Fruit fly (Drosophila melanogaster) whole organism, prepupa: Measurements from ENCODE around the gene CG31077.

Experiments
- CG10669 ChIP-seq: fragments of 200-800 bp; sonication (Bioruptor generic); optimal IDR thresholded peaks from 3 replicates; lab custom pipeline; 2018; ENCODE audit warnings: missing biosample characterization, mild to moderate bottlenecking, missing genetic modification characterization, moderate library complexity
- CG11294 ChIP-seq: fragments of 200-800 bp; sonication (Bioruptor generic); IDR thresholded peaks from 2 replicates; pipeline ENCODE4 v1.3.6; 2022; ENCODE audit warnings: missing biosample characterization, missing genetic modification characterization
- CG11762 ChIP-seq: fragments of 200-800 bp; sonication (Bioruptor generic); optimal IDR thresholded peaks from 3 replicates; lab custom pipeline; 2016; ENCODE audit warnings: missing biosample characterization, missing genetic modification characterization; ENCODE audit not compliant: insufficient read depth
- CG15336 ChIP-seq: fragments of 200-800 bp; sonication (Bioruptor generic); IDR thresholded peaks from 2 replicates; pipeline ENCODE4 v1.3.6; 2022; ENCODE audit warnings: missing biosample characterization, missing genetic modification characterization
- CG1621 ChIP-seq: fragments of 200-800 bp; sonication (Bioruptor generic); optimal IDR thresholded peaks from 3 replicates; lab custom pipeline; 2018; ENCODE audit warnings: missing biosample characterization, mild to moderate bottlenecking, missing genetic modification characterization
- CG3032 ChIP-seq: fragments of 200-800 bp; optimal IDR thresholded peaks from 2 replicates; lab custom pipeline; 2019; ENCODE audit warnings: missing biosample characterization, mild to moderate bottlenecking, missing genetic modification characterization, moderate library complexity
- CG31627 ChIP-seq: fragments of 200-800 bp; sonication (Bioruptor generic); optimal IDR thresholded peaks from 3 replicates; lab custom pipeline; 2016; ENCODE audit warnings: missing biosample characterization, missing genetic modification characterization
- CG32006 ChIP-seq: fragments of 200-800 bp; sonication (Bioruptor generic); optimal IDR thresholded peaks from 3 replicates; lab custom pipeline; 2017; ENCODE audit warnings: missing biosample characterization, mild to moderate bottlenecking, missing genetic modification characterization
- CG3919 ChIP-seq: fragments of 200-800 bp; sonication (Bioruptor generic); optimal IDR thresholded peaks from 3 replicates; lab custom pipeline; 2016; ENCODE audit warnings: missing biosample characterization, missing genetic modification characterization
- CG6163 ChIP-seq: fragments of 200-800 bp; sonication (Bioruptor generic); IDR thresholded peaks from 3 replicates; pipeline ENCODE4 v1.3.6; 2022; ENCODE audit warnings: missing biosample characterization, missing genetic modification characterization
- CG6276 ChIP-seq: fragments of 200-800 bp; sonication (Bioruptor generic); optimal IDR thresholded peaks from 2 replicates; lab custom pipeline; 2017; ENCODE audit warnings: missing biosample characterization, mild to moderate bottlenecking, missing genetic modification characterization
- CG6792 ChIP-seq: fragments of 200-800 bp; sonication (Bioruptor generic); optimal IDR thresholded peaks from 3 replicates; lab custom pipeline; 2016; ENCODE audit warnings: missing biosample characterization, missing genetic modification characterization
- CG6808 ChIP-seq: fragments of 200-800 bp; sonication (Bioruptor generic); optimal IDR thresholded peaks from 3 replicates; lab custom pipeline; 2017; ENCODE audit warnings: missing biosample characterization, missing genetic modification characterization, mild to moderate bottlenecking, moderate library complexity, missing genetic modification reagents
- Eip75B ChIP-seq: fragments of 200-800 bp; sonication (Bioruptor generic); optimal IDR thresholded peaks from 3 replicates; lab custom pipeline; 2016; ENCODE audit warnings: missing biosample characterization, missing genetic modification characterization
- Eip78C ChIP-seq: fragments of 200-800 bp; sonication (Bioruptor generic); peaks from one replicate; lab custom pipeline; 2016; ENCODE audit warnings: missing biosample characterization, missing genetic modification characterization
- Eip93F ChIP-seq: fragments of 200-800 bp; sonication (Bioruptor generic); optimal IDR thresholded peaks from 2 replicates; lab custom pipeline; 2016; ENCODE audit warnings: missing biosample characterization, mild to moderate bottlenecking, missing genetic modification characterization
- Ets21C ChIP-seq: fragments of 200-800 bp; sonication (Bioruptor generic); optimal IDR thresholded peaks from 3 replicates; lab custom pipeline; 2016; ENCODE audit warnings: missing biosample characterization, missing genetic modification characterization
- Ets96B ChIP-seq: fragments of 200-800 bp; optimal IDR thresholded peaks from 2 replicates; lab custom pipeline; 2019; ENCODE audit warnings: missing biosample characterization, mild to moderate bottlenecking, missing genetic modification characterization, moderate library complexity
- Gug ChIP-seq: fragments of 200-800 bp; sonication (Bioruptor generic); IDR thresholded peaks from 2 replicates; pipeline ENCODE4 v1.3.6; 2022; ENCODE audit warnings: missing biosample characterization, missing genetic modification characterization
- Hr4 ChIP-seq: fragments of 200-800 bp; sonication (Bioruptor generic); optimal IDR thresholded peaks from 3 replicates; lab custom pipeline; 2016; ENCODE audit warnings: missing biosample characterization, missing genetic modification characterization
- Met ChIP-seq: fragments of 200-800 bp; sonication (Bioruptor generic); optimal IDR thresholded peaks from 3 replicates; lab custom pipeline; 2016; ENCODE audit warnings: missing biosample characterization, missing genetic modification characterization
- Sox102F ChIP-seq: fragments of 200-800 bp; sonication (Bioruptor generic); optimal IDR thresholded peaks from 2 replicates; lab custom pipeline; 2016; ENCODE audit warnings: missing biosample characterization, mild to moderate bottlenecking, missing genetic modification characterization
- Sox14 ChIP-seq: fragments of 200-800 bp; sonication (Bioruptor generic); optimal IDR thresholded peaks from 3 replicates; lab custom pipeline; 2016; ENCODE audit warnings: missing biosample characterization, missing genetic modification characterization
- achi ChIP-seq: fragments of 200-800 bp; sonication (Bioruptor generic); optimal IDR thresholded peaks from 3 replicates; lab custom pipeline; 2016; ENCODE audit warnings: missing biosample characterization, missing genetic modification characterization
- acj6 ChIP-seq: fragments of 200-800 bp; sonication (Bioruptor generic); optimal IDR thresholded peaks from 3 replicates; lab custom pipeline; 2016; ENCODE audit warnings: missing biosample characterization, missing genetic modification characterization
- dsx ChIP-seq: fragments of 200-800 bp; optimal IDR thresholded peaks from 3 replicates; lab custom pipeline; 2019; ENCODE audit warnings: missing biosample characterization, mild to moderate bottlenecking, missing genetic modification characterization, moderate library complexity; ENCODE audit not compliant: poor library complexity, severe bottlenecking
- eg ChIP-seq: fragments of 200-800 bp; sonication (Bioruptor generic); IDR thresholded peaks from 3 replicates; pipeline ENCODE4 v1.3.6; 2022; ENCODE audit warnings: missing biosample characterization, missing genetic modification characterization
- esn ChIP-seq: fragments of 200-800 bp; sonication (Bioruptor generic); optimal IDR thresholded peaks from 2 replicates; lab custom pipeline; 2016; ENCODE audit warnings: missing biosample characterization, mild to moderate bottlenecking, missing genetic modification characterization, moderate library complexity
- fd85E ChIP-seq: fragments of 200-800 bp; sonication (Bioruptor generic); optimal IDR thresholded peaks from 3 replicates; lab custom pipeline; 2016; ENCODE audit warnings: missing biosample characterization, missing genetic modification characterization
- fkh ChIP-seq: fragments of 200-800 bp; sonication (Bioruptor generic); optimal IDR thresholded peaks from 3 replicates; lab custom pipeline; 2017; ENCODE audit warnings: missing biosample characterization, mild to moderate bottlenecking, missing genetic modification characterization, moderate library complexity
- pdm3 ChIP-seq: fragments of 200-800 bp; sonication (Bioruptor generic); optimal IDR thresholded peaks from 3 replicates; lab custom pipeline; 2016; ENCODE audit warnings: missing biosample characterization, missing genetic modification characterization
- salr ChIP-seq, 2 experiments: fragments of 200-800 bp; sonication (Bioruptor generic); optimal IDR thresholded peaks; 3 replicates each; lab custom pipeline; 2016 to 2018; ENCODE audit warnings: missing biosample characterization in 2 of 2, missing genetic modification characterization in 2 of 2, mild to moderate bottlenecking in 1 of 2
- vri ChIP-seq: fragments of 200-800 bp; sonication (Bioruptor generic); optimal IDR thresholded peaks from 3 replicates; lab custom pipeline; 2016; ENCODE audit warnings: missing biosample characterization, mild to moderate bottlenecking, missing genetic modification characterization

CG31077 gene

dm6 chr3R:27005338-27005737, 5.8 kb downstream of the CG31077 start, which contains the start of gene CG6296:
TSS of gene CG6296 (minus strand) at chr3R:27005469.
- TF ChIP-seq CG31627 (GFP tag; lab: Kevin White, UChicago): no peak

dm6 chr3R:27007022-27007421, 7.5 kb downstream of the CG31077 start, which contains the start of gene CG6295:
TSS of gene CG6295 (minus strand) at chr3R:27007055.
- TF ChIP-seq CG6808 (GFP tag; lab: Kevin White, UChicago): no peak
- no peak for TF ChIP-seq Eip78C (GFP tag; lab: Kevin White, UChicago)
- no peak for TF ChIP-seq dsx (GFP tag; lab: Kevin White, UChicago)
- TF ChIP-seq CG3919: no peak
- TF ChIP-seq esn (GFP tag; lab: Kevin White, UChicago): no peak
- no peak for TF ChIP-seq CG11294 (GFP tag; lab: Robert Waterston, UW)
- no peak for TF ChIP-seq pdm3 (GFP tag; lab: Kevin White, UChicago)
- TF ChIP-seq eg: no peak
- no peak for TF ChIP-seq Hr4 (GFP tag; lab: Kevin White, UChicago)
- TF ChIP-seq Gug (GFP tag; lab: Robert Waterston, UW): no peak
- no peak for TF ChIP-seq Eip75B (GFP tag; lab: Kevin White, UChicago)
- no peak for TF ChIP-seq Eip93F (GFP tag; lab: Kevin White, UChicago)
- no peak for TF ChIP-seq CG6276 (GFP tag; lab: Kevin White, UChicago)
- TF ChIP-seq CG6163 (GFP tag; lab: Robert Waterston, UW): no peak
- no peak for TF ChIP-seq CG11762 (GFP tag; lab: Kevin White, UChicago)
- TF ChIP-seq CG10669 (GFP tag; lab: Kevin White, UChicago): no peak

dm6 chr3R:27018187-27018586, 18.6 kb downstream of the CG31077 start, which contains the start of gene CG17192:
TSS of gene CG17192 (minus strand) at chr3R:27018287.
- TF ChIP-seq dsx (GFP tag; lab: Kevin White, UChicago): no peak
- TF ChIP-seq CG10669 (GFP tag; lab: Kevin White, UChicago): no peak
- TF ChIP-seq achi (GFP tag; lab: Kevin White, UChicago): no peak
- TF ChIP-seq acj6 (GFP tag; lab: Kevin White, UChicago): no peak
- TF ChIP-seq CG15336: no peak
- TF ChIP-seq vri: no peak
- no peak for TF ChIP-seq fd85E
- TF ChIP-seq Sox102F (GFP tag; lab: Kevin White, UChicago): no peak
- no peak for TF ChIP-seq Ets21C (GFP tag; lab: Kevin White, UChicago)
- TF ChIP-seq CG31627 (GFP tag; lab: Kevin White, UChicago): no peak
- TF ChIP-seq fkh (GFP tag; lab: Kevin White, UChicago): no peak
- no peak for TF ChIP-seq Met
- no peak for TF ChIP-seq eg
- no peak for TF ChIP-seq CG6792 (GFP tag; lab: Kevin White, UChicago)
- no peak for TF ChIP-seq Gug (GFP tag; lab: Robert Waterston, UW)

- TF ChIP-seq Eip93F (GFP tag; lab: Kevin White, UChicago) (no peak), CG32006 (GFP tag; lab: Kevin White, UChicago) (no peak), Ets96B (no peak), Sox14 (GFP tag; lab: Kevin White, UChicago) (no peak)
- TF ChIP-seq, all 60 proteins: peak for 0
Measured at dm6 chr3R:27019701-27020172, 20.2 kb downstream of the CG31077 start, which contains the start of gene CG17191. TSS of gene CG17191 (minus strand) at chr3R:27019751.

- TF ChIP-seq dsx (GFP tag; lab: Kevin White, UChicago) (no peak), CG6792 (GFP tag; lab: Kevin White, UChicago) (no peak), salr (GFP tag; optimal IDR thresholded peaks at IDR 0.05; lab: Kevin White, UChicago) (no peak), Sox14 (GFP tag; lab: Kevin White, UChicago) (no peak), Hr4 (GFP tag; lab: Kevin White, UChicago) (no peak), esn (GFP tag; lab: Kevin White, UChicago) (no peak), CG11294 (GFP tag; lab: Robert Waterston, UW) (no peak), CG1621 (tag; lab: Kevin White, UChicago) (no peak), CG3032 (tag; lab: Kevin White, UChicago) (no peak)
Measured at dm6 chr3R:27021278-27021677, 21.7 kb downstream of the CG31077 start, which contains the start of gene CG6283. TSS of gene CG6283 (minus strand) at chr3R:27021378.
